Worm (Caenorhabditis elegans) whole organism, L4 larva: ENCODE results near the gene K03H1.11.

Experiments used
- D1046.2 ChIP-seq: fragments of 200-800 bp; sonication (Bioruptor generic); IDR thresholded peaks from 2 replicates; pipeline ENCODE4 v1.3.6; 2022; ENCODE audit warnings: missing genetic modification characterization, missing compliant biosample characterization
- F10B5.3 ChIP-seq: sonication (generic microtip); optimal IDR thresholded peaks from 2 replicates; lab custom pipeline; 2016; ENCODE audit warnings: mild to moderate bottlenecking, missing genetic modification characterization, missing compliant biosample characterization
- F49E8.2 ChIP-seq: sonication (generic microtip); optimal IDR thresholded peaks from 2 replicates; lab custom pipeline; 2016; ENCODE audit warnings: missing compliant biosample characterization, mild to moderate bottlenecking, missing genetic modification characterization, borderline replicate concordance
- T26A8.4 ChIP-seq: fragments of 200-800 bp; sonication (Bioruptor generic); IDR thresholded peaks from 2 replicates; pipeline ENCODE4 v1.3.6; 2022; ENCODE audit warnings: missing genetic modification characterization, missing compliant biosample characterization
- Y48G9A.11 ChIP-seq: fragments of 200-800 bp; sonication (Bioruptor generic); IDR thresholded peaks from 2 replicates; pipeline ENCODE4 v1.3.6; 2022; ENCODE audit warnings: missing genetic modification reagents, missing genetic modification characterization, missing compliant biosample characterization
- Y75B8A.6 ChIP-seq: fragments of 200-800 bp; sonication (Bioruptor generic); IDR thresholded peaks from 2 replicates; pipeline ENCODE4 v1.3.6; 2022; ENCODE audit warnings: missing genetic modification reagents, missing genetic modification characterization, missing compliant biosample characterization
- ZK337.2 ChIP-seq: fragments of 200-800 bp; sonication (Bioruptor generic); IDR thresholded peaks from 2 replicates; pipeline ENCODE4 v1.3.6; 2022; ENCODE audit warnings: missing genetic modification reagents, missing genetic modification characterization, missing compliant biosample characterization
- ZK546.5 ChIP-seq, 2 experiments: sonication (generic microtip); optimal IDR thresholded peaks; 2 replicates each; lab custom pipeline; 2017; ENCODE audit warnings: missing biosample characterization in 2 of 2, missing genetic modification characterization in 2 of 2
- aha-1 ChIP-seq: fragments of 150-350 bp; peaks from one replicate; lab custom pipeline; 2014; ENCODE audit warnings: missing biosample characterization, missing genetic modification characterization
- aly-2 ChIP-seq: sonication (generic microtip); optimal IDR thresholded peaks from 2 replicates; lab custom pipeline; 2018; ENCODE audit warnings: missing biosample characterization, missing genetic modification characterization
- ceh-20 ChIP-seq: fragments of 200-800 bp; sonication (Bioruptor generic); IDR thresholded peaks from 2 replicates; pipeline ENCODE4 v1.3.6; 2022; ENCODE audit warnings: missing genetic modification reagents, missing genetic modification characterization, missing compliant biosample characterization
- ceh-32 ChIP-seq: sonication (generic microtip); optimal IDR thresholded peaks from 2 replicates; lab custom pipeline; 2016; ENCODE audit warnings: mild to moderate bottlenecking, missing genetic modification characterization, missing compliant biosample characterization; ENCODE audit not compliant: poor library complexity
- ceh-62 ChIP-seq: sonication (generic microtip); optimal IDR thresholded peaks from 2 replicates; lab custom pipeline; 2017; ENCODE audit warnings: missing biosample characterization, missing genetic modification characterization
- cey-2 ChIP-seq: sonication (generic microtip); optimal IDR thresholded peaks from 3 replicates; lab custom pipeline; 2017; ENCODE audit warnings: missing genetic modification characterization, mild to moderate bottlenecking, missing compliant biosample characterization, antibody characterized with exemption, borderline replicate concordance; ENCODE audit not compliant: insufficient read depth
- ctbp-1 ChIP-seq: fragments of 200-800 bp; sonication (Bioruptor generic); IDR thresholded peaks from 2 replicates; pipeline ENCODE4 v1.3.6; 2022; ENCODE audit warnings: missing genetic modification reagents, missing genetic modification characterization, missing compliant biosample characterization
- daf-12 ChIP-seq: fragments of 150-350 bp; optimal IDR thresholded peaks from 2 replicates; lab custom pipeline; 2014; ENCODE audit warnings: missing biosample characterization, missing genetic modification reagents, missing genetic modification characterization
- dmd-6 ChIP-seq: fragments of 200-800 bp; sonication (Bioruptor generic); IDR thresholded peaks from 2 replicates; pipeline ENCODE4 v1.3.6; 2022; ENCODE audit warnings: missing genetic modification reagents, missing genetic modification characterization, missing compliant biosample characterization
- dpl-1 ChIP-seq: fragments of 150-350 bp; optimal IDR thresholded peaks from 2 replicates; lab custom pipeline; 2014; ENCODE audit warnings: missing biosample characterization, missing genetic modification reagents, missing genetic modification characterization
- dve-1 ChIP-seq: sonication (generic microtip); optimal IDR thresholded peaks from 2 replicates; lab custom pipeline; 2017; ENCODE audit warnings: antibody characterized with exemption, mild to moderate bottlenecking, missing genetic modification characterization, missing compliant biosample characterization; ENCODE audit not compliant: insufficient read depth
- egl-27 ChIP-seq: sonication (generic microtip); optimal IDR thresholded peaks from 3 replicates; lab custom pipeline; 2017; ENCODE audit warnings: missing biosample characterization, missing genetic modification reagents, missing genetic modification characterization
- fos-1 ChIP-seq: fragments of 150-350 bp; optimal IDR thresholded peaks from 2 replicates; lab custom pipeline; 2014; ENCODE audit warnings: missing biosample characterization, missing genetic modification characterization
- gei-8 ChIP-seq: fragments of 200-800 bp; sonication (Bioruptor generic); optimal IDR thresholded peaks from 2 replicates; lab custom pipeline; 2018; ENCODE audit warnings: mild to moderate bottlenecking, missing genetic modification characterization, missing compliant biosample characterization
- hif-1 ChIP-seq, 2 experiments: sonication (generic microtip); optimal IDR thresholded peaks; 2 replicates each; lab custom pipeline; 2016 to 2017; ENCODE audit warnings: missing compliant biosample characterization in 2 of 2, missing genetic modification characterization in 2 of 2, missing genetic modification reagents in 2 of 2, missing genotype in 2 of 2, mild to moderate bottlenecking in 1 of 2
- hlh-30 ChIP-seq: sonication (generic microtip); optimal IDR thresholded peaks from 2 replicates; lab custom pipeline; 2017; ENCODE audit warnings: antibody characterized with exemption, mild to moderate bottlenecking, missing genetic modification characterization, missing compliant biosample characterization; ENCODE audit not compliant: insufficient read depth
- lin-1 ChIP-seq: fragments of 200-800 bp; sonication (Bioruptor generic); IDR thresholded peaks from 2 replicates; pipeline ENCODE4 v1.3.6; 2022; ENCODE audit warnings: missing genetic modification reagents, missing genetic modification characterization, missing compliant biosample characterization
- lin-13 ChIP-seq: fragments of 150-350 bp; optimal IDR thresholded peaks from 2 replicates; lab custom pipeline; 2014; ENCODE audit warnings: missing biosample characterization, missing genetic modification reagents, missing genetic modification characterization
- lin-29 ChIP-seq: fragments of 200-800 bp; sonication (Bioruptor generic); IDR thresholded peaks from 2 replicates; pipeline ENCODE4 v1.3.6; 2022; ENCODE audit warnings: missing genetic modification reagents, missing genetic modification characterization, missing compliant biosample characterization
- lin-39 ChIP-seq: fragments of 150-350 bp; optimal IDR thresholded peaks from 2 replicates; lab custom pipeline; 2014; ENCODE audit warnings: missing biosample characterization, missing genetic modification reagents, missing genetic modification characterization
- lsy-2 ChIP-seq, 2 experiments: fragments of 150-350 bp in 1 of 2; sonication (generic microtip) in 1 of 2; optimal IDR thresholded peaks; 2 replicates each; lab custom pipeline; 2014 to 2017; ENCODE audit warnings: missing biosample characterization in 2 of 2, missing genetic modification characterization in 2 of 2
- mes-2 ChIP-seq: sonication (generic microtip); optimal IDR thresholded peaks from 2 replicates; lab custom pipeline; 2016; ENCODE audit warnings: missing genotype, mild to moderate bottlenecking, missing genetic modification characterization, missing compliant biosample characterization; ENCODE audit not compliant: poor library complexity, severe bottlenecking
- mxl-3 ChIP-seq: fragments of 200-800 bp; sonication (Bioruptor generic); optimal IDR thresholded peaks from 2 replicates; lab custom pipeline; 2018; ENCODE audit warnings: mild to moderate bottlenecking, missing genetic modification characterization, missing compliant biosample characterization
- nhr-10 ChIP-seq: fragments of 150-350 bp; optimal IDR thresholded peaks from 2 replicates; lab custom pipeline; 2014; ENCODE audit warnings: missing biosample characterization, missing genetic modification characterization
- nhr-102 ChIP-seq: sonication (generic microtip); optimal IDR thresholded peaks from 2 replicates; lab custom pipeline; 2016; ENCODE audit warnings: mild to moderate bottlenecking, missing genetic modification characterization, moderate library complexity, missing compliant biosample characterization
- nhr-11 ChIP-seq: fragments of 150-350 bp; optimal IDR thresholded peaks from 2 replicates; lab custom pipeline; 2014; ENCODE audit warnings: missing biosample characterization, missing genetic modification characterization
- nhr-111 ChIP-seq: fragments of 200-800 bp; sonication (Bioruptor generic); optimal IDR thresholded peaks from 2 replicates; lab custom pipeline; 2018; ENCODE audit warnings: mild to moderate bottlenecking, missing genetic modification characterization, missing compliant biosample characterization
- nhr-237 ChIP-seq: sonication (generic microtip); optimal IDR thresholded peaks from 2 replicates; lab custom pipeline; 2017; ENCODE audit warnings: missing biosample characterization, missing genetic modification characterization
- nhr-25 ChIP-seq: sonication (generic microtip); optimal IDR thresholded peaks from 2 replicates; lab custom pipeline; 2017; ENCODE audit warnings: missing genetic modification characterization, mild to moderate bottlenecking, missing compliant biosample characterization, antibody characterized with exemption, moderate library complexity, borderline replicate concordance; ENCODE audit not compliant: insufficient read depth
- nhr-41 ChIP-seq: fragments of 200-800 bp; sonication (Bioruptor generic); IDR thresholded peaks from 2 replicates; pipeline ENCODE4 v1.3.6; 2022; ENCODE audit warnings: missing genetic modification reagents, missing genetic modification characterization, missing compliant biosample characterization
- nhr-48 ChIP-seq: sonication (generic microtip); optimal IDR thresholded peaks from 2 replicates; lab custom pipeline; 2016; ENCODE audit warnings: mild to moderate bottlenecking, missing genetic modification characterization, missing compliant biosample characterization
- nhr-77 ChIP-seq: fragments of 150-350 bp; optimal IDR thresholded peaks from 2 replicates; lab custom pipeline; 2014; ENCODE audit warnings: missing biosample characterization, missing genetic modification characterization
- pqm-1 ChIP-seq: sonication (generic microtip); optimal IDR thresholded peaks from 2 replicates; lab custom pipeline; 2017; ENCODE audit warnings: missing biosample characterization, missing genetic modification characterization
- sdz-12 ChIP-seq: fragments of 200-800 bp; sonication (Bioruptor generic); optimal IDR thresholded peaks from 2 replicates; lab custom pipeline; 2018; ENCODE audit warnings: mild to moderate bottlenecking, missing genetic modification characterization, missing compliant biosample characterization
- skn-1 ChIP-seq: fragments of 150-350 bp; optimal IDR thresholded peaks from 2 replicates; lab custom pipeline; 2014; ENCODE audit warnings: missing biosample characterization, missing genetic modification characterization
- snpc-4 ChIP-seq: fragments of 150-350 bp; optimal IDR thresholded peaks from 2 replicates; lab custom pipeline; 2014; ENCODE audit warnings: missing biosample characterization, missing genetic modification characterization
- spr-1 ChIP-seq: sonication (generic microtip); optimal IDR thresholded peaks from 2 replicates; lab custom pipeline; 2016; ENCODE audit warnings: mild to moderate bottlenecking, missing genetic modification characterization, missing compliant biosample characterization
- tra-1 ChIP-seq: fragments of 200-800 bp; sonication (Bioruptor generic); IDR thresholded peaks from 2 replicates; pipeline ENCODE4 v1.3.6; 2022; ENCODE audit warnings: missing genetic modification reagents, missing genetic modification characterization, missing compliant biosample characterization
- unc-39 ChIP-seq: sonication (generic microtip); optimal IDR thresholded peaks from 2 replicates; lab custom pipeline; 2017; ENCODE audit warnings: missing biosample characterization, missing genetic modification characterization
- vab-7 ChIP-seq: fragments of 200-800 bp; sonication (Bioruptor generic); IDR thresholded peaks from 2 replicates; pipeline ENCODE4 v1.3.6; 2022; ENCODE audit warnings: missing genetic modification reagents, missing genetic modification characterization, missing compliant biosample characterization
- zfp-3 ChIP-seq: fragments of 200-800 bp; sonication (Bioruptor generic); conservative IDR thresholded peaks from 2 replicates; pipeline ENCODE4 v1.3.6; 2022; ENCODE audit warnings: missing genetic modification reagents, missing genetic modification characterization, missing compliant biosample characterization
- zip-11 ChIP-seq: fragments of 200-800 bp; sonication (Bioruptor generic); IDR thresholded peaks from 2 replicates; pipeline ENCODE4 v1.3.6; 2022; ENCODE audit warnings: missing genetic modification characterization, missing compliant biosample characterization
- zip-2 ChIP-seq: fragments of 150-350 bp; optimal IDR thresholded peaks from 2 replicates; lab custom pipeline; 2014; ENCODE audit warnings: missing biosample characterization, missing genetic modification characterization

Gene K03H1.11

DNA sequence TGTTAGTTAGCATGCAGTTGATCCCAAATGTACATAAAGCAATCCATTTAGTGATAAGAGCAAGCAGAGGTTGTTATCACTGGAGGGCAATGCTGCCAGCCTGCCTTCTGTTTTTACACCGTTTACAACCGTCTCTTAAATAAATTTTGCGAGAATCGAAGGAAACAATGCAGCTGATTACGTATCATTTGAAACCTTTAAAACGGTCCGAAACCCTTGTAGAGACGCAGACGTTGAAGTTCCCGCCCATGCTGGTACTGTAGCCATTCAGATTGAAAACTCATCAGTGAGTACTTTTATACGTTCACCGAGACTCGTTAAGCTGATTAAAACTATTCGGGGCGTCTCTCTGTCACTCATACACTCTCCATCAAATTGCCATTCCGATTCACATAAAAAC, 21.4 kb downstream of the K03H1.11 start:
- TF ChIP-seq nhr-237 (no peak), nhr-102 (tag; lab: Kevin White, UChicago) (peak; percentile 57), ceh-62 (tag; lab: Kevin White, UChicago) (no peak), sdz-12 (GFP tag; lab: Kevin White, UChicago) (no peak), D1046.2 (no peak), lin-1 (peak; percentile 36; the same call in 1 of the 2 replicates), aly-2 (no peak), F49E8.2 (tag; lab: Kevin White, UChicago) (no peak), mes-2 (peak; percentile 62), dpl-1 (GFP tag; lab: Kevin White, UChicago) (peak; percentile 27), gei-8 (no peak), nhr-41 (GFP tag; lab: Robert Waterston, UW) (0 out of 2 replicates have a peak, but pooled peaks have one; percentile 9), F10B5.3 (no peak), lin-29 (GFP tag; lab: Robert Waterston, UW) (no peak), skn-1 (no peak), snpc-4 (tag; lab: Kevin White, UChicago) (no peak), lin-13 (no peak), zip-11 (GFP tag; lab: Robert Waterston, UW) (no peak), cey-2 (tag; lab: Kevin White, UChicago) (no peak), nhr-10 (tag; lab: Kevin White, UChicago) (no peak), nhr-11 (no peak), ctbp-1 (GFP tag; lab: Robert Waterston, UW) (no peak), nhr-48 (peak; percentile 80), nhr-77 (tag; lab: Kevin White, UChicago) (peak; percentile 40), lin-39 (no peak), nhr-111 (GFP tag; lab: Kevin White, UChicago) (no peak), aha-1 (no peak), ceh-20 (peak; percentile 33; the same call in 1 of the 2 replicates), daf-12 (tag; lab: Kevin White, UChicago) (no peak), lsy-2 (tag; optimal IDR thresholded peaks at IDR 0.05; lab: Kevin White, UChicago) (peak; percentile 4 to 29), ZK337.2 (no peak), nhr-25 (tag; lab: Kevin White, UChicago) (no peak), Y48G9A.11 (GFP tag; lab: Robert Waterston, UW) (no peak), vab-7 (no peak), tra-1 (0 out of 2 replicates have a peak, but pooled peaks have one; percentile 70), mxl-3 (GFP tag; lab: Kevin White, UChicago) (peak; percentile 11), dmd-6 (GFP tag; lab: Robert Waterston, UW) (peak; percentile 67; the same call in 1 of the 2 replicates), unc-39 (no peak), zfp-3 (GFP tag; lab: Robert Waterston, UW) (no peak), T26A8.4 (GFP tag; lab: Robert Waterston, UW) (peak; percentile 22; the same call in 1 of the 2 replicates), hif-1 (tag; optimal IDR thresholded peaks at IDR 0.05; lab: Kevin White, UChicago) (no peak), ZK546.5 (tag; optimal IDR thresholded peaks at IDR 0.05; lab: Kevin White, UChicago) (no peak), spr-1 (no peak), egl-27 (tag; lab: Kevin White, UChicago) (no peak), pqm-1 (tag; lab: Kevin White, UChicago) (peak; percentile 95), Y75B8A.6 (GFP tag; lab: Robert Waterston, UW) (no peak), fos-1 (no peak), dve-1 (tag; lab: Kevin White, UChicago) (peak; percentile 87), zip-2 (no peak), hlh-30 (tag; lab: Kevin White, UChicago) (peak; percentile 35), ceh-32 (tag; lab: Kevin White, UChicago) (no peak)
